Worm (Caenorhabditis elegans) whole organism, mixed stage, embryonic: ENCODE measurements around the gene C23H3.9.

Source experiments
- M03D4.4 ChIP-seq: sonication (generic microtip); optimal IDR thresholded peaks from 2 replicates; lab custom pipeline; 2017; ENCODE audit warnings: mild to moderate bottlenecking, missing genetic modification characterization, missing compliant biosample characterization
- lsy-2 ChIP-seq: fragments of 150-350 bp; optimal IDR thresholded peaks from 2 replicates; lab custom pipeline; 2014; ENCODE audit warnings: missing biosample characterization, missing genetic modification characterization
- mep-1 ChIP-seq: fragments of 150-350 bp; optimal IDR thresholded peaks from 2 replicates; lab custom pipeline; 2017; ENCODE audit warnings: missing biosample characterization, missing genetic modification reagents, missing genetic modification characterization, inconsistent platforms
- unc-39 ChIP-seq: fragments of 150-350 bp; optimal IDR thresholded peaks from 2 replicates; lab custom pipeline; 2014; ENCODE audit warnings: missing biosample characterization, missing genetic modification characterization
- unc-62 ChIP-seq: fragments of 150-350 bp; optimal IDR thresholded peaks from 2 replicates; lab custom pipeline; 2014; ENCODE audit warnings: missing biosample characterization, missing genetic modification reagents, missing genetic modification characterization
- ztf-11 ChIP-seq: fragments of 150-350 bp; optimal IDR thresholded peaks from 2 replicates; lab custom pipeline; 2014; ENCODE audit warnings: missing biosample characterization, missing genetic modification characterization

- TF ChIP-seq mep-1, result no peak
- TF ChIP-seq unc-62, result no peak
- TF ChIP-seq unc-39, result no peak
- no peak for TF ChIP-seq lsy-2 (tag; lab: Kevin White, UChicago)
- no peak for TF ChIP-seq M03D4.4 (tag; lab: Kevin White, UChicago)
- no peak for TF ChIP-seq ztf-11 (tag; lab: Kevin White, UChicago)
Measured at ce11 chrII:111267-111666, 32.2 kb upstream of the C23H3.9 start, which contains the start of gene C50D2.1.
